Worm (Caenorhabditis elegans) whole organism, young adult: ENCODE data around the gene npp-25.

Source experiments
- B0035.1 ChIP-seq: sonication (generic microtip); optimal IDR thresholded peaks from 2 replicates; lab custom pipeline; 2016; ENCODE audit warnings: missing genetic modification characterization, mild to moderate bottlenecking, missing compliant biosample characterization, missing genotype, missing genetic modification reagents
- B0336.3 ChIP-seq: fragments of 200-800 bp; sonication (Bioruptor generic); IDR thresholded peaks from 2 replicates; pipeline ENCODE4 v1.3.6; 2022; ENCODE audit warnings: missing genetic modification characterization, missing compliant biosample characterization
- C17E4.6 ChIP-seq: fragments of 200-800 bp; sonication (Bioruptor generic); IDR thresholded peaks from 2 replicates; pipeline ENCODE4 v1.3.6; 2022; ENCODE audit warnings: missing genetic modification reagents, missing genetic modification characterization, missing compliant biosample characterization
- D2030.7 ChIP-seq: fragments of 200-800 bp; sonication (Bioruptor generic); IDR thresholded peaks from 2 replicates; pipeline ENCODE4 v1.3.6; 2022; ENCODE audit warnings: missing genetic modification reagents, missing genetic modification characterization, missing compliant biosample characterization
- F10E7.11 ChIP-seq: sonication (generic microtip); optimal IDR thresholded peaks from 2 replicates; lab custom pipeline; 2017; ENCODE audit warnings: mild to moderate bottlenecking, missing genetic modification characterization, moderate library complexity, missing compliant biosample characterization
- F23B12.7 ChIP-seq: sonication (generic microtip); optimal IDR thresholded peaks from 2 replicates; lab custom pipeline; 2017; ENCODE audit warnings: missing genetic modification characterization, mild to moderate bottlenecking, missing compliant biosample characterization, antibody characterized with exemption, moderate library complexity; ENCODE audit not compliant: insufficient read depth
- F37B4.10 ChIP-seq: fragments of 200-800 bp; sonication (Bioruptor generic); IDR thresholded peaks from 2 replicates; pipeline ENCODE4 v1.3.6; 2022; ENCODE audit warnings: missing genetic modification characterization, missing compliant biosample characterization
- F49E8.2 ChIP-seq: sonication (generic microtip); optimal IDR thresholded peaks from 3 replicates; lab custom pipeline; 2017; ENCODE audit warnings: missing genetic modification characterization, mild to moderate bottlenecking, missing compliant biosample characterization, antibody characterized with exemption, moderate library complexity; ENCODE audit not compliant: insufficient read depth
- F57C9.4 ChIP-seq: sonication (generic microtip); optimal IDR thresholded peaks from 2 replicates; lab custom pipeline; 2017; ENCODE audit warnings: mild to moderate bottlenecking, missing genetic modification characterization, missing compliant biosample characterization
- K11D2.4 ChIP-seq: fragments of 200-800 bp; sonication (Bioruptor generic); IDR thresholded peaks from 2 replicates; pipeline ENCODE4 v1.3.6; 2022; ENCODE audit warnings: missing genetic modification reagents, missing genetic modification characterization, missing compliant biosample characterization
- Y56A3A.18 ChIP-seq: fragments of 200-800 bp; sonication (Bioruptor generic); IDR thresholded peaks from 2 replicates; pipeline ENCODE4 v1.3.6; 2022; ENCODE audit warnings: missing genetic modification reagents, missing genetic modification characterization, missing compliant biosample characterization
- Y79H2A.3 ChIP-seq: fragments of 200-800 bp; sonication (Bioruptor generic); conservative IDR thresholded peaks from 2 replicates; pipeline ENCODE4 v1.3.6; 2022; ENCODE audit warnings: missing genetic modification reagents, missing genetic modification characterization, missing compliant biosample characterization
- Y95B8A.8 ChIP-seq: fragments of 200-800 bp; sonication (Bioruptor generic); IDR thresholded peaks from 2 replicates; pipeline ENCODE4 v1.3.6; 2022; ENCODE audit warnings: missing genetic modification reagents, missing genetic modification characterization, missing compliant biosample characterization
- attf-3 ChIP-seq: fragments of 200-800 bp; sonication (Bioruptor generic); conservative IDR thresholded peaks from 2 replicates; pipeline ENCODE4 v1.3.6; 2022; ENCODE audit warnings: missing genetic modification reagents, missing genetic modification characterization, missing compliant biosample characterization
- attf-5 ChIP-seq: fragments of 200-800 bp; sonication (Bioruptor generic); optimal IDR thresholded peaks from 2 replicates; lab custom pipeline; 2018; ENCODE audit warnings: mild to moderate bottlenecking, missing genetic modification characterization, missing compliant biosample characterization
- attf-6 ChIP-seq: fragments of 200-800 bp; sonication (Bioruptor generic); IDR thresholded peaks from 2 replicates; pipeline ENCODE4 v1.3.6; 2022; ENCODE audit warnings: missing genetic modification reagents, missing genetic modification characterization, missing compliant biosample characterization
- bed-1 ChIP-seq: fragments of 200-800 bp; sonication (Bioruptor generic); IDR thresholded peaks from 2 replicates; pipeline ENCODE4 v1.3.6; 2022; ENCODE audit warnings: missing genetic modification reagents, missing genetic modification characterization, missing compliant biosample characterization
- cebp-1 ChIP-seq, 2 experiments: fragments of 200-800 bp in 1 of 2; sonication (Bioruptor generic) in 1 of 2; sonication (generic microtip) in 1 of 2; IDR thresholded peaks in 1 of 2; optimal IDR thresholded peaks in 1 of 2; 2 replicates each; pipeline versions ENCODE4 v1.3.6 to Lab custom; 2017 to 2022; ENCODE audit warnings: missing compliant biosample characterization in 2 of 2, missing genetic modification characterization in 2 of 2, mild to moderate bottlenecking in 1 of 2, missing genetic modification reagents in 1 of 2, moderate library complexity in 1 of 2
- ceh-100 ChIP-seq: fragments of 200-800 bp; sonication (Bioruptor generic); IDR thresholded peaks from 2 replicates; pipeline ENCODE4 v1.3.6; 2022; ENCODE audit warnings: missing genetic modification reagents, missing genetic modification characterization, missing compliant biosample characterization
- ceh-91 ChIP-seq: fragments of 200-800 bp; sonication (Bioruptor generic); IDR thresholded peaks from 2 replicates; pipeline ENCODE4 v1.3.6; 2022; ENCODE audit warnings: missing genetic modification reagents, missing genetic modification characterization, missing compliant biosample characterization
- chd-7 ChIP-seq: sonication (generic microtip); optimal IDR thresholded peaks from 2 replicates; lab custom pipeline; 2016; ENCODE audit warnings: mild to moderate bottlenecking, missing genetic modification characterization, moderate library complexity, missing compliant biosample characterization
- dox-1 ChIP-seq: fragments of 200-800 bp; sonication (Bioruptor generic); IDR thresholded peaks from 2 replicates; pipeline ENCODE4 v1.3.6; 2022; ENCODE audit warnings: missing genetic modification reagents, missing genetic modification characterization, missing compliant biosample characterization
- dpl-1 ChIP-seq: fragments of 150-350 bp; optimal IDR thresholded peaks from 2 replicates; lab custom pipeline; 2014; ENCODE audit warnings: missing biosample characterization, missing genetic modification reagents, missing genetic modification characterization
- efl-1 ChIP-seq: fragments of 150-350 bp; optimal IDR thresholded peaks from 2 replicates; lab custom pipeline; 2014; ENCODE audit warnings: missing biosample characterization, missing genetic modification reagents, missing genetic modification characterization
- him-1 ChIP-seq: sonication (generic microtip); optimal IDR thresholded peaks from 2 replicates; lab custom pipeline; 2016; ENCODE audit warnings: missing genotype, missing genetic modification reagents, missing genetic modification characterization, missing compliant biosample characterization
- hlh-12 ChIP-seq: sonication (generic microtip); optimal IDR thresholded peaks from 2 replicates; lab custom pipeline; 2016; ENCODE audit warnings: missing genetic modification characterization, missing compliant biosample characterization
- let-607 ChIP-seq, 2 experiments: fragments of 200-800 bp in 1 of 2; sonication (Bioruptor generic) in 1 of 2; sonication (generic microtip) in 1 of 2; optimal IDR thresholded peaks; 2 replicates each; lab custom pipeline; 2016 to 2018; ENCODE audit warnings: mild to moderate bottlenecking in 2 of 2, missing compliant biosample characterization in 2 of 2, missing genetic modification characterization in 2 of 2, moderate library complexity in 2 of 2, missing genotype in 1 of 2
- lin-26 ChIP-seq: fragments of 200-800 bp; sonication (Bioruptor generic); IDR thresholded peaks from 2 replicates; pipeline ENCODE4 v1.3.6; 2022; ENCODE audit warnings: missing genetic modification reagents, missing genetic modification characterization, missing compliant biosample characterization
- lin-40 ChIP-seq: sonication (generic microtip); optimal IDR thresholded peaks from 2 replicates; lab custom pipeline; 2016; ENCODE audit warnings: missing genetic modification characterization, mild to moderate bottlenecking, missing compliant biosample characterization, missing genotype, missing genetic modification reagents
- lin-54 ChIP-seq: fragments of 200-800 bp; sonication (Bioruptor generic); optimal IDR thresholded peaks from 2 replicates; lab custom pipeline; 2018; ENCODE audit warnings: mild to moderate bottlenecking, missing genetic modification characterization, missing compliant biosample characterization
- madf-3 ChIP-seq: fragments of 200-800 bp; sonication (Bioruptor generic); IDR thresholded peaks from 2 replicates; pipeline ENCODE4 v1.3.6; 2022; ENCODE audit warnings: missing genetic modification reagents, missing genetic modification characterization, missing compliant biosample characterization
- madf-6 ChIP-seq: fragments of 200-800 bp; sonication (Bioruptor generic); IDR thresholded peaks from 2 replicates; pipeline ENCODE4 v1.3.6; 2022; ENCODE audit warnings: missing genetic modification reagents, missing genetic modification characterization, missing compliant biosample characterization
- nfyb-1 ChIP-seq: fragments of 200-800 bp; sonication (Bioruptor generic); IDR thresholded peaks from 2 replicates; pipeline ENCODE4 v1.3.6; 2022; ENCODE audit warnings: missing genetic modification reagents, missing genetic modification characterization, missing compliant biosample characterization
- nhr-27 ChIP-seq: fragments of 200-800 bp; sonication (Bioruptor generic); optimal IDR thresholded peaks from 2 replicates; lab custom pipeline; 2018; ENCODE audit warnings: mild to moderate bottlenecking, missing genetic modification characterization, moderate library complexity, missing compliant biosample characterization
- rcor-1 ChIP-seq: fragments of 200-800 bp; sonication (Bioruptor generic); IDR thresholded peaks from 2 replicates; pipeline ENCODE4 v1.3.6; 2022; ENCODE audit warnings: missing genetic modification reagents, missing genetic modification characterization, missing compliant biosample characterization
- rec-8 ChIP-seq, 2 experiments: sonication (generic microtip); optimal IDR thresholded peaks; 2 replicates each; lab custom pipeline; 2016; ENCODE audit warnings: mild to moderate bottlenecking in 2 of 2, missing genetic modification characterization in 2 of 2, missing genetic modification reagents in 2 of 2, missing genotype in 2 of 2, missing biosample characterization in 1 of 2, missing compliant biosample characterization in 1 of 2, moderate library complexity in 1 of 2
- rpc-1 ChIP-seq, 2 experiments: fragments of 150-350 bp in 1 of 2; sonication (generic microtip) in 1 of 2; optimal IDR thresholded peaks; 2 replicates each; lab custom pipeline; 2014 to 2018; ENCODE audit warnings: missing biosample characterization in 1 of 2, missing genetic modification characterization in 1 of 2, missing genetic modification reagents in 1 of 2, missing genotype in 1 of 2
- snpc-1.1 ChIP-seq: sonication (generic microtip); optimal IDR thresholded peaks from 2 replicates; lab custom pipeline; 2017; ENCODE audit warnings: missing genetic modification characterization, mild to moderate bottlenecking, missing compliant biosample characterization, antibody characterized with exemption, moderate library complexity, missing genotype, missing genetic modification reagents; ENCODE audit not compliant: insufficient read depth
- snpc-3.4 ChIP-seq: sonication (generic microtip); optimal IDR thresholded peaks from 2 replicates; lab custom pipeline; 2017; ENCODE audit warnings: missing genetic modification characterization, mild to moderate bottlenecking, missing compliant biosample characterization, antibody characterized with exemption, moderate library complexity, missing genotype, missing genetic modification reagents
- tlf-1 ChIP-seq: fragments of 200-800 bp; sonication (Bioruptor generic); optimal IDR thresholded peaks from 2 replicates; lab custom pipeline; 2018; ENCODE audit warnings: mild to moderate bottlenecking, missing genetic modification characterization, missing compliant biosample characterization
- unc-130 ChIP-seq: sonication (generic microtip); optimal IDR thresholded peaks from 2 replicates; lab custom pipeline; 2016; ENCODE audit warnings: missing genetic modification reagents, missing genetic modification characterization, missing compliant biosample characterization
- unc-62 ChIP-seq: fragments of 150-350 bp; optimal IDR thresholded peaks from 2 replicates; lab custom pipeline; 2014; ENCODE audit warnings: missing biosample characterization, missing genetic modification reagents, missing genetic modification characterization
- zfh-2 ChIP-seq: fragments of 200-800 bp; sonication (Bioruptor generic); conservative IDR thresholded peaks from 2 replicates; pipeline ENCODE4 v1.3.6; 2022; ENCODE audit warnings: missing genetic modification reagents, missing genetic modification characterization, missing compliant biosample characterization
- ztf-25 ChIP-seq: fragments of 200-800 bp; sonication (Bioruptor generic); IDR thresholded peaks from 2 replicates; pipeline ENCODE4 v1.3.6; 2022; ENCODE audit warnings: missing genetic modification reagents, missing genetic modification characterization, missing compliant biosample characterization
- ztf-26 ChIP-seq: sonication (generic microtip); optimal IDR thresholded peaks from 2 replicates; lab custom pipeline; 2017; ENCODE audit warnings: missing genetic modification characterization, missing compliant biosample characterization
- ztf-28 ChIP-seq: fragments of 200-800 bp; sonication (Bioruptor generic); IDR thresholded peaks from 2 replicates; pipeline ENCODE4 v1.3.6; 2022; ENCODE audit warnings: missing genetic modification reagents, missing genetic modification characterization, missing compliant biosample characterization

npp-25 gene

DNA sequence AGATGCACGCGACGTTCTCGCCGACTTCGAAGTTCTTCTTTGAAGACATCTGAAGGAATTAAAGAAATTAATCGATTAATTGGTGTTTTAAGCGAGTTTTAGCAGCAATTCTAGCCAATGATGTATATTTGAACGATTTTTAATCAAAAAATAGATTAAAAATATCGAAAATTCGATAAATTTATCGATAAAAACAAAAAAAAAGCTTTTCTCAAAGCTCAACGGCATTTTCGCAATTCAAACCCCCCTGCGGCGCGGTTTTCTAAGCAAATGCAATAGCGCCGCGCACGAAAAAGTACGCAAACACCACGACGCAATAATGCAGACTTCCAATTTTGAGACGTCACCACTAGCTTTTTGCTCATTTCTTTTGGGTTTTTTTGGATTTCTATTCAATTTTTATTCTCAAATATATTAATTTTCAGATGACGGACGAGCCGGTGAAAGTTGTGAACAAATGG, 51.2 kb downstream of the npp-25 start, which contains the start of the genes mrg-1 and spcs-2:
Gene mrg-1, minus strand, starts transcription at position 51 of the 461 bp plus-strand sequence.
Gene spcs-2, plus strand, starts transcription at position 426 of the 461 bp plus-strand sequence.
- peak in 1 of 2 experiments; percentile 49 for TF ChIP-seq let-607 (tag; optimal IDR thresholded peaks at IDR 0.05; lab: Kevin White, UChicago)
- no peak for TF ChIP-seq F57C9.4 (tag; lab: Kevin White, UChicago)
- TF ChIP-seq rpc-1 (optimal IDR thresholded peaks at IDR 0.05; lab: Kevin White, UChicago): peak; percentile 44
- TF ChIP-seq rpc-1 (tag; optimal IDR thresholded peaks at IDR 0.05; lab: Kevin White, UChicago): peak; percentile 3
- 0 out of 2 replicates have a peak, but pooled peaks have one; percentile 34 for TF ChIP-seq Y79H2A.3
- no peak for TF ChIP-seq F37B4.10 (GFP tag; lab: Robert Waterston, UW)
- TF ChIP-seq ztf-28 (GFP tag; lab: Robert Waterston, UW): peak; percentile 71; the same call in 1 of the 2 replicates
- TF ChIP-seq F10E7.11 (tag; lab: Kevin White, UChicago): no peak
- TF ChIP-seq Y56A3A.18 (GFP tag; lab: Robert Waterston, UW): no peak
- TF ChIP-seq rcor-1: peak; percentile 82
- peak; percentile 89 for TF ChIP-seq madf-3 (GFP tag; lab: Robert Waterston, UW)
- peak; percentile 48; the same call in 1 of the 2 replicates for TF ChIP-seq lin-26 (GFP tag; lab: Robert Waterston, UW)
- no peak for TF ChIP-seq bed-1 (GFP tag; lab: Robert Waterston, UW)
- 0 out of 2 replicates have a peak, but pooled peaks have one; percentile 64 for TF ChIP-seq Y95B8A.8 (GFP tag; lab: Robert Waterston, UW)
- peak; percentile 82 for TF ChIP-seq C17E4.6 (GFP tag; lab: Robert Waterston, UW)
- TF ChIP-seq efl-1 (GFP tag; lab: Kevin White, UChicago): peak; percentile 74
- peak; percentile 81 for TF ChIP-seq B0336.3 (GFP tag; lab: Robert Waterston, UW)
- peak; percentile 93 for TF ChIP-seq dox-1 (GFP tag; lab: Robert Waterston, UW)
- peak; percentile 82 for TF ChIP-seq K11D2.4 (GFP tag; lab: Robert Waterston, UW)
- TF ChIP-seq ztf-25 (GFP tag; lab: Robert Waterston, UW): 0 out of 2 replicates have a peak, but pooled peaks have one; percentile 68
- 0 out of 2 replicates have a peak, but pooled peaks have one; percentile 4 for TF ChIP-seq zfh-2 (GFP tag; lab: Robert Waterston, UW)
- peak; percentile 38 for TF ChIP-seq him-1 (tag; lab: Kevin White, UChicago)
- peak; percentile 81 for TF ChIP-seq tlf-1 (GFP tag; lab: Kevin White, UChicago)
- TF ChIP-seq unc-130 (GFP tag; lab: Kevin White, UChicago): peak; percentile 60
- peak; percentile 77 for TF ChIP-seq nfyb-1 (GFP tag; lab: Robert Waterston, UW)
- TF ChIP-seq D2030.7: peak; percentile 90
- TF ChIP-seq snpc-1.1: peak; percentile 26
- peak; percentile 78 for TF ChIP-seq ceh-91 (GFP tag; lab: Robert Waterston, UW)
- peak; percentile 88 for TF ChIP-seq snpc-3.4 (tag; lab: Kevin White, UChicago)
- peak; percentile 59; the same call in 1 of the 2 replicates for TF ChIP-seq attf-3 (GFP tag; lab: Robert Waterston, UW)
- no peak for TF ChIP-seq nhr-27 (tag; lab: Kevin White, UChicago)
- TF ChIP-seq hlh-12 (tag; lab: Kevin White, UChicago): no peak
- TF ChIP-seq cebp-1 (GFP tag; IDR thresholded peaks at IDR 0.05; lab: Robert Waterston, UW): peak; percentile 80; the same call in 1 of the 2 replicates
- TF ChIP-seq cebp-1 (tag; optimal IDR thresholded peaks at IDR 0.05; lab: Kevin White, UChicago): peak; percentile 94
- peak; percentile 94 for TF ChIP-seq F23B12.7
- peak; percentile 94 for TF ChIP-seq ceh-100 (GFP tag; lab: Robert Waterston, UW)
- TF ChIP-seq dpl-1: peak; percentile 77
- TF ChIP-seq B0035.1: peak; percentile 1
- TF ChIP-seq attf-6 (GFP tag; lab: Robert Waterston, UW): no peak
- TF ChIP-seq F49E8.2 (tag; lab: Kevin White, UChicago): peak; percentile 89
- TF ChIP-seq madf-6 (GFP tag; lab: Robert Waterston, UW): peak; percentile 84
- no peak for TF ChIP-seq chd-7 (tag; lab: Kevin White, UChicago)
- peak; percentile 48 for TF ChIP-seq ztf-26 (tag; lab: Kevin White, UChicago)
- TF ChIP-seq lin-54 (GFP tag; lab: Kevin White, UChicago): peak; percentile 95
- no peak for TF ChIP-seq unc-62 (GFP tag; lab: Kevin White, UChicago)
- TF ChIP-seq attf-5 (GFP tag; lab: Kevin White, UChicago): peak; percentile 97
- peak; percentile 88 for TF ChIP-seq lin-40
- peak in 1 of 2 experiments; percentile 32 for TF ChIP-seq rec-8 (tag; optimal IDR thresholded peaks at IDR 0.05; lab: Kevin White, UChicago)
